Worm (Caenorhabditis elegans) whole organism, early embryonic: Measurements from ENCODE around the gene glo-4.
A peak's percentile ranks its signal among the peaks of the same experiment; 100 is the strongest.

Experiments used
- B0310.2 ChIP-seq: sonication (generic microtip); optimal IDR thresholded peaks from 2 replicates; lab custom pipeline; 2016; ENCODE audit warnings: mild to moderate bottlenecking, missing genetic modification characterization, missing compliant biosample characterization
- F13C5.2 ChIP-seq: sonication (generic microtip); optimal IDR thresholded peaks from 2 replicates; lab custom pipeline; 2017; ENCODE audit warnings: mild to moderate bottlenecking, missing genetic modification characterization, inconsistent platforms, missing compliant biosample characterization
- aly-1 ChIP-seq: sonication (generic microtip); optimal IDR thresholded peaks from 2 replicates; lab custom pipeline; 2016; ENCODE audit warnings: missing genetic modification characterization, missing compliant biosample characterization
- ama-1 ChIP-seq: fragments of 150-350 bp; optimal IDR thresholded peaks from 2 replicates; lab custom pipeline; 2014
- ceh-13 ChIP-seq: fragments of 200-800 bp; sonication (Bioruptor generic); optimal IDR thresholded peaks from 2 replicates; lab custom pipeline; 2018; ENCODE audit warnings: mild to moderate bottlenecking, missing genetic modification characterization, missing compliant biosample characterization
- ceh-36 ChIP-seq: sonication (generic microtip); optimal IDR thresholded peaks from 2 replicates; lab custom pipeline; 2016; ENCODE audit warnings: missing genetic modification characterization, inconsistent platforms, missing compliant biosample characterization
- ets-7 ChIP-seq: sonication (generic microtip); optimal IDR thresholded peaks from 2 replicates; lab custom pipeline; 2016; ENCODE audit warnings: missing genotype, missing genetic modification characterization, missing compliant biosample characterization
- flt-1 ChIP-seq: fragments of 200-800 bp; sonication (Bioruptor generic); IDR thresholded peaks from 2 replicates; pipeline ENCODE4 v1.3.6; 2022; ENCODE audit warnings: missing genetic modification characterization, missing compliant biosample characterization
- hmbx-1 ChIP-seq: sonication (generic microtip); optimal IDR thresholded peaks from 2 replicates; lab custom pipeline; 2016; ENCODE audit warnings: mild to moderate bottlenecking, missing genetic modification characterization, missing compliant biosample characterization
- hmg-4 ChIP-seq: fragments of 200-800 bp; sonication (Bioruptor generic); optimal IDR thresholded peaks from 2 replicates; lab custom pipeline; 2018; ENCODE audit warnings: mild to moderate bottlenecking, missing genetic modification characterization, missing compliant biosample characterization
- hnd-1 ChIP-seq: sonication (generic microtip); optimal IDR thresholded peaks from 2 replicates; lab custom pipeline; 2016; ENCODE audit warnings: missing genetic modification characterization, missing compliant biosample characterization
- pes-1 ChIP-seq: fragments of 200-800 bp; sonication (Bioruptor generic); IDR thresholded peaks from 2 replicates; pipeline ENCODE4 v1.3.6; 2022; ENCODE audit warnings: missing genetic modification reagents, missing genetic modification characterization, missing compliant biosample characterization
- scrt-1 ChIP-seq: fragments of 200-800 bp; sonication (Bioruptor generic); IDR thresholded peaks from 2 replicates; pipeline ENCODE4 v1.3.6; 2022; ENCODE audit warnings: missing genetic modification characterization, missing compliant biosample characterization
- sea-1 ChIP-seq: fragments of 200-800 bp; sonication (Bioruptor generic); conservative IDR thresholded peaks from 2 replicates; pipeline ENCODE4 v1.3.6; 2022; ENCODE audit warnings: missing genetic modification characterization, missing compliant biosample characterization
- tbx-11 ChIP-seq: fragments of 200-800 bp; sonication (Bioruptor generic); IDR thresholded peaks from 2 replicates; pipeline ENCODE4 v1.3.6; 2022; ENCODE audit warnings: missing genetic modification characterization, missing compliant biosample characterization
- tbx-37 ChIP-seq: fragments of 200-800 bp; sonication (Bioruptor generic); conservative IDR thresholded peaks from 2 replicates; pipeline ENCODE4 v1.3.6; 2022; ENCODE audit warnings: missing genetic modification reagents, missing genetic modification characterization, missing compliant biosample characterization
- tra-4 ChIP-seq: sonication (generic microtip); optimal IDR thresholded peaks from 2 replicates; lab custom pipeline; 2017; ENCODE audit warnings: missing genetic modification characterization, missing compliant biosample characterization

Gene glo-4

DNA sequence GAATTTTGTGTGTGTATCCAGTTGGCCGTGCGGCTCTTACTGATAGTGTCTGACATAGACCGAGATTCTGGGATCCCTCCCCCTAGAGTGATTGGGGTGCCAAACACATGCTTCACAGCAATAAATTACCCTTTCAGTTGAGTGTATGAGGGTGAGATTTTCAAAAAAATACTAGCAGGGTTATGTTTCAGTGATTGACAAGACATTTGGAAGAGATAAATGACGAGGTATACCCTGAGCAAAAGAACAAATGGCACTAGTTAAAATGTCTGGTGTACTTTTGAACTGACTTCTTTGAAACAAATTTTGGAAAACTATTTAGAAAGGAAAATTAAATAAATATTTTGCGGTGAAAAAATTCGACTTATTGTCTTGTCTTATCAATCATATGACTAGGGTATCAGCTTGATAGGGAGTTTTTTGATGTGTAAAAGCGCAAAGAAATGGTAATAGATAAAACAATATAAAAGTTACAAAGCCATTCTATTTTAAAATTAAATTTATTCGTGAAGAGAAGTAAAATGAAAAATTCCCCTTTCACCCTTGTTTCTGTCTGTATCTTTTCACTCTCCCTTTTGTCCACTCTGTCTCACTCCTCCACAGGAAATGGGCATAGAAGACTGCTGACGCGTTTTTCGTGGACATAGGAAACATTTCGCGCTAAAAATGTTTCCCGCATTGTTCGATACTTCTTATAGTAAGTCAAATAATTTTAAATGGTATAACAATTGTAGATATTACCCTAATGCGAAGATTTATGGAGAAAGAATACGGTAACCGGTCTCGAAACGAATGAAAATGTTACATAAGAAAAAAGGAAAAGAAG is at the start of gene glo-4:
Gene glo-4 (minus strand): TSS at position 51 of the 826 bp plus-strand sequence.
- TF ChIP-seq pes-1 (GFP tag; lab: Robert Waterston, UW) = no peak
- TF ChIP-seq hnd-1 = no peak

DNA sequence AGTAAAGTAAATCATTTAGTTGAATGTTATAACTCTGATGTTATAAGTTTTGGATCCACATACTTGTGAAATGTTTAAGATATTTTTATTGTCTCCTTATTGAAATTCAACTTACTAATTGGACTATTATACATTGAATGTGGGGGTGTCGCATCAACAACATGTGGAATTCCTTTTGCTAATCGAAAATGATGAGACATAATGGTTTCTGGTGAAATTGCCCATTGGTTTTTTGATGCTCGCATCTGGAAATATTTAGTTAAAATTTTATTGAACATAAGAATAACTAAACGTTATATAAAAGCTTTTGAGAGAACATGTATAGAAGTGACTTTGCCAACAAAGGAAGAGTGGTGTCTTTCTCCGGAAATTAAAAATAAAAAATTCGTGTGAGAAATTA is 48.9 kb upstream of the glo-4 start, which contains the start of gene ZK682.7:
Gene ZK682.7 (minus strand): TSS at position 247 of the 400 bp plus-strand sequence.
- TF ChIP-seq aly-1 (tag; lab: Kevin White, UChicago) (no peak), ets-7 (tag; lab: Kevin White, UChicago) (no peak), ama-1 (lab: Kevin White, UChicago) (no peak), B0310.2 (tag; lab: Kevin White, UChicago) (no peak), flt-1 (GFP tag; lab: Robert Waterston, UW) (no peak), hnd-1 (no peak), hmg-4 (GFP tag; lab: Kevin White, UChicago) (no peak), scrt-1 (no peak), ceh-13 (no peak), hmbx-1 (tag; lab: Kevin White, UChicago) (no peak), tra-4 (tag; lab: Kevin White, UChicago) (no peak), F13C5.2 (tag; lab: Kevin White, UChicago) (no peak), tbx-37 (GFP tag; lab: Robert Waterston, UW) (no peak), pes-1 (GFP tag; lab: Robert Waterston, UW) (no peak), ceh-36 (tag; lab: Kevin White, UChicago) (no peak), sea-1 (no peak)

DNA sequence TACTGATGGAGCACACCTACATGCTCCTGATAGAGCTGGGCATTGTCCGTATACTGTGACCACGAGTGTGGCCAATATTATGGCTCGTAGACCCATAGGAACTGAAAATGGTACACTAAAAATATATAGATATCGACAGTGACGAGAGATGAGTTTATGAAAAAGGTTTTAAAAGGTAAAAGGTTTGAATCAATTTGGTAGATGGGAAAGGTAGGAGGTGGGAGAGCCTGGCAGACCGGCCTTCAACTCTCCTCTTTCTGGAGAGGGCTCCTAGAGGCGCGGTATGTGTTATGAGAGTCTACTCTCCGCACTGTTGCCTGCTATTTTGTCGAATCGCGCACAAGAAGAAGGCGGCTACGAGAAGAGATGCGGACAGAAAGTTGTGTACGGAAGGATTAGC is 44.4 kb upstream of the glo-4 start, which contains the start of gene lron-2:
Gene lron-2 (minus strand): TSS at position 101 of the 400 bp plus-strand sequence.
- no peak for TF ChIP-seq flt-1 (GFP tag; lab: Robert Waterston, UW)
- no peak for TF ChIP-seq hnd-1
- TF ChIP-seq B0310.2 (tag; lab: Kevin White, UChicago) = no peak
- no peak for TF ChIP-seq ceh-36 (tag; lab: Kevin White, UChicago)
- no peak for TF ChIP-seq F13C5.2 (tag; lab: Kevin White, UChicago)
- no peak for TF ChIP-seq tra-4 (tag; lab: Kevin White, UChicago)

DNA sequence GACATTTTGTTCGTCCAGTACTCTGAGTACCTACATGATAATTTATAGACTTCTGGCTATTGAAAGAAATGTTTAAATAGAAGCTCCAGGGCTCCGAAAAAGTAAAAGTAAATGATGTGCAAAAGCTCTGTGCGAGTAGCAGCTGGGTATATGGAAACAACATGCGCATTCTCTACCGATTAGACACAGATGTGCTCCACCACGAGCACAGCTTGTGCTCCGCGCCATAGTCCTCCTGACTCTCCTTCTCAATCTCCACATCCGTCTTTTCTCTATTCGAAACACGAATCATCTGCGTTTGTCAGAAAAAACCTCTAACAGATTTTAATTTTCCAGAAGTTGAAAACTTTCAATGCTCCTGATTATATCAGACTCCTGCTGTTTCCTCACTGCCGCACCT is 40.4 kb upstream of the glo-4 start:
- TF ChIP-seq B0310.2 (tag; lab: Kevin White, UChicago) = no peak
- TF ChIP-seq ets-7 (tag; lab: Kevin White, UChicago) = no peak
- no peak for TF ChIP-seq hmbx-1 (tag; lab: Kevin White, UChicago)
- TF ChIP-seq aly-1 (tag; lab: Kevin White, UChicago) = no peak
- no peak for TF ChIP-seq tbx-37 (GFP tag; lab: Robert Waterston, UW)
- TF ChIP-seq F13C5.2 (tag; lab: Kevin White, UChicago) = no peak
- no peak for TF ChIP-seq hmg-4 (GFP tag; lab: Kevin White, UChicago)
- no peak for TF ChIP-seq hnd-1
- no peak for TF ChIP-seq ceh-13
- TF ChIP-seq ceh-36 (tag; lab: Kevin White, UChicago) = no peak
- no peak for TF ChIP-seq tbx-11 (GFP tag; lab: Robert Waterston, UW)
- TF ChIP-seq ama-1 (lab: Kevin White, UChicago) = no peak
- no peak for TF ChIP-seq sea-1
- no peak for TF ChIP-seq flt-1 (GFP tag; lab: Robert Waterston, UW)
- TF ChIP-seq scrt-1 = no peak
- no peak for TF ChIP-seq pes-1 (GFP tag; lab: Robert Waterston, UW)
- no peak for TF ChIP-seq tra-4 (tag; lab: Kevin White, UChicago)

DNA sequence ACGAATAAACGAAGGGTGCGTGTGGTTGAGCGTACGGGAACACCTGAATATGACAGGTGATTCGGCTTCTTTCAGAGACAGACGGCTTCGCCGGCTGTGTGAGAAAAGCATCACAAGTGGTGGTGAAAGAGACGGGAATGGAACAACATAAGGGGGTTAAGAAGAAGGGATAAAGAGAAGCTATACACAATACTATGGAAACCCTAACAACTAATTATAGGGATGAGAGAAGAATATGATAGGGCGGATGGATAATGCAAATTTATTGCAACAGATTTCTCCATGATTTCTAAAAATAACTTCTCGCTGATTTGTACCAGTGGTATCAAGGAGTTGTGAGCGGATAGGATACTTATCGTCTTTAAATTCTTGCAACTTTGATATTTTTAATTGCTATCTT is 39.1 kb upstream of the glo-4 start, which contains the start of gene hlh-10:
Gene hlh-10 (minus strand): TSS at position 101 of the 400 bp plus-strand sequence.
- TF ChIP-seq ceh-36 (tag; lab: Kevin White, UChicago) = no peak
- no peak for TF ChIP-seq scrt-1
- no peak for TF ChIP-seq hmg-4 (GFP tag; lab: Kevin White, UChicago)
- no peak for TF ChIP-seq ceh-13
- TF ChIP-seq hmbx-1 (tag; lab: Kevin White, UChicago) = no peak
- no peak for TF ChIP-seq ama-1 (lab: Kevin White, UChicago)

DNA sequence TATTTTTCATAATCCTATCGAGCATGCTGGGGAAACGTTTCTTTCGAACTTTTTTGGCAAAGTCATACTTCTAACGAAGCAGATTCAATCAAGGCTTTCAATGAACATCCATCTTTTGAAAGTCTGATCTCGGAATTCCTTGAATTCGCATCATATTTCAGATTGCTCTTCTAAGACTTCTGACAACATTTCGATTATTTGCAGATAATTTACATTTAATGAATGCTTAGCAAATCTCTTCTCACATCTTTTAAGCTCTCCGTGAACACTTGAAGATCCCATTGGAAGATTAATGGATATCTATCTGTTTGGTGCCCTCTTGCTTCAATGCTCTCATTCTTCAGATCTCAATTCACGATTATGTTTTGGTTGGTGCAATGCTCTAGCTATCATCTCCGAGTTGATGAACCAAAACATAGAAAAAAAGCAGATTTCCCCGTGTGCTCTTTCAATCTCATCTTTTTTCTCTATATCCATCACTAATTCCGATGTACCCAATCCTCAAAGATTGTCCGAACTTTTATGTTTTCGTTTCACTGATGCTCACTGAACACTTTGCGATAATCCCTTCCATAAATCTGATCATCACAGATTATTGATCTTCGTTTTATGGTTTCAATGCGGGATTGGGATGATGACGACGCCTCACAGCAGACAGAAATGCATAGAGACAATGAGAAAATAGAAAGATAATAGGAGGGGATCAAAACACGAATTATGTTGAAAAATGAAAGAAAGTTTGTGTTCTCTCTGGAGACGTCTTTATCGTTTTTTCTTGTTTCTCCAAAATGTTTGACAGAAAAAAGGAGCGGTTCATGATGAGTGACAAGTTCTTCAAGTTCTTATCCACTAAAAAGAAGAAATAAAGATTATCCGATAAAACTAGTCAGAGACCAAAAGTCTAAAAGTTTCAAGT is 31.4 kb upstream of the glo-4 start:
- no peak for TF ChIP-seq B0310.2 (tag; lab: Kevin White, UChicago)
- TF ChIP-seq flt-1 (GFP tag; lab: Robert Waterston, UW) = no peak
- TF ChIP-seq pes-1 (GFP tag; lab: Robert Waterston, UW) = no peak
- TF ChIP-seq scrt-1 = no peak
- no peak for TF ChIP-seq ceh-13
- TF ChIP-seq tbx-11 (GFP tag; lab: Robert Waterston, UW) = no peak
- no peak for TF ChIP-seq hnd-1
- no peak for TF ChIP-seq ets-7 (tag; lab: Kevin White, UChicago)
- TF ChIP-seq tra-4 (tag; lab: Kevin White, UChicago) = no peak
- TF ChIP-seq aly-1 (tag; lab: Kevin White, UChicago) = no peak
- no peak for TF ChIP-seq ceh-36 (tag; lab: Kevin White, UChicago)

DNA sequence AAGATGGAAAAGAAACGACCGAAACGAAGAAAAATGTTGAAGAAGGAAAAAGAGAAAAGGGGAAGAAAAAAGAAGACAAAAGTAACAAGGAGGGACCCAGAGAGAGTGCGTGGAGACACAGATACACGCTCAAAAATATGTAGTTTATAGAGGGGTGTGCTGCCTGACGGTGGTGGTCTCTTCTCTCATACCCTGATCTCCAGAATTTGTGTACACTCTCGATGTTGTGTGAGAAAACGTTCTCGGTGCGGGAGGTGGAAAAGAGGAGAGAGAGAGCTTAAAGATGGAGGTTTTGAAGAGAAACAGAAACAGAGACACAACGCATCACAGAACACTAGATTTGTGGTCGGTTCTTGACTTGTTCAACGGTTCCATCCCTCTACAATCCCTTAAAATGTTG is 30.6 kb upstream of the glo-4 start:
- TF ChIP-seq hmbx-1 (tag; lab: Kevin White, UChicago) (no peak), F13C5.2 (tag; lab: Kevin White, UChicago) (no peak), B0310.2 (tag; lab: Kevin White, UChicago) (no peak), ets-7 (tag; lab: Kevin White, UChicago) (no peak), aly-1 (tag; lab: Kevin White, UChicago) (no peak), hmg-4 (GFP tag; lab: Kevin White, UChicago) (peak; percentile 69), tra-4 (tag; lab: Kevin White, UChicago) (no peak)
